Fruit fly (Drosophila melanogaster): ENCODE data around the gene Tl.
A peak's percentile ranks its signal among the peaks of the same experiment; 100 is the strongest.

Tl gene

dm6 chr3R:26886283-26886689 is 87.4 kb downstream of the Tl start (continued):
- TF ChIP-seq CG33213 (GFP tag; optimal IDR thresholded peaks at IDR 0.05) (no peak), H2.0 (GFP tag; IDR thresholded peaks at IDR 0.05) (peak; percentile 47; the same call in 1 of the 2 replicates), CG3838 (GFP tag; optimal IDR thresholded peaks at IDR 0.05) (no peak), CG10209 (GFP tag; optimal IDR thresholded peaks at IDR 0.05) (peak; percentile 80), Dad (GFP tag; optimal IDR thresholded peaks at IDR 0.05) (no peak), CG13123 (GFP tag; optimal IDR thresholded peaks at IDR 0.05) (no peak), CG11560 (tag; IDR thresholded peaks at IDR 0.05) (0 out of 3 replicates have a peak, but pooled peaks have one; percentile 36), Jarid2 (GFP tag; optimal IDR thresholded peaks at IDR 0.05) (peak; percentile 45), dmrt11E (tag; optimal IDR thresholded peaks at IDR 0.05) (peak; percentile 88), MBD-R2 (GFP tag; IDR thresholded peaks at IDR 0.05) (no peak), CG6791 (GFP tag; IDR thresholded peaks at IDR 0.05; ENCODE audit: partially characterized antibody) (no peak), CG15269 (tag; optimal IDR thresholded peaks at IDR 0.05) (peak; percentile 74), NK7.1 (GFP tag; optimal IDR thresholded peaks at IDR 0.05) (no peak), Hmr (GFP tag; optimal IDR thresholded peaks at IDR 0.05) (peak; percentile 52), chm (GFP tag; IDR thresholded peaks at IDR 0.05) (no peak), CG6254 (GFP tag; optimal IDR thresholded peaks at IDR 0.05) (peak; percentile 77), CHES-1-like (GFP tag; optimal IDR thresholded peaks at IDR 0.05) (no peak), mam (GFP tag; optimal IDR thresholded peaks at IDR 0.05) (no peak), Dbx (GFP tag; IDR thresholded peaks at IDR 0.05) (no peak), CG1529 (GFP tag; optimal IDR thresholded peaks at IDR 0.05) (peak; percentile 52), CG32772 (GFP tag; IDR thresholded peaks at IDR 0.05) (peak; percentile 22; the same call in 1 of the 2 replicates), pan (optimal IDR thresholded peaks at IDR 0.05) (no peak), pan (GFP tag; optimal IDR thresholded peaks at IDR 0.05 in 1 of 2, IDR thresholded peaks at IDR 0.05 in 1 of 2) (peak in 1 of 2 experiments; percentile 62), tio (GFP tag; optimal IDR thresholded peaks at IDR 0.05) (peak; percentile 66), CG17361 (GFP tag; IDR thresholded peaks at IDR 0.05) (peak; percentile 74), oc (tag; optimal IDR thresholded peaks at IDR 0.05) (peak; percentile 55), toy (GFP tag; IDR thresholded peaks at IDR 0.05) (no peak), CG13296 (GFP tag; optimal IDR thresholded peaks at IDR 0.05) (peak; percentile 65), C15 (GFP tag; IDR thresholded peaks at IDR 0.05) (no peak), CG6813 (GFP tag; optimal IDR thresholded peaks at IDR 0.05) (peak; percentile 79), sob (GFP tag; IDR thresholded peaks at IDR 0.05) (peak; percentile 42), CG3726 (GFP tag; IDR thresholded peaks at IDR 0.05) (no peak), Ssrp (tag; optimal IDR thresholded peaks at IDR 0.05) (peak; percentile 74), Chrac-16 (GFP tag; optimal IDR thresholded peaks at IDR 0.05) (peak; percentile 43), chif (GFP tag; optimal IDR thresholded peaks at IDR 0.05) (no peak), Eip74EF (GFP tag; optimal IDR thresholded peaks at IDR 0.05) (peak in 1 of 2 experiments; percentile 63), CG31388 (GFP tag; optimal IDR thresholded peaks at IDR 0.05) (no peak), CG31365 (tag; optimal IDR thresholded peaks at IDR 0.05) (no peak), gro (GFP tag; optimal IDR thresholded peaks at IDR 0.05) (no peak), CG18476 (GFP tag; optimal IDR thresholded peaks at IDR 0.05) (peak; percentile 11), sug (tag; optimal IDR thresholded peaks at IDR 0.05) (peak; percentile 65), CG7786 (GFP tag; optimal IDR thresholded peaks at IDR 0.05) (no peak), dysf (GFP tag; IDR thresholded peaks at IDR 0.05) (peak; percentile 75), CG33557 (GFP tag; optimal IDR thresholded peaks at IDR 0.05) (peak; percentile 84), CG10979 (tag; optimal IDR thresholded peaks at IDR 0.05) (peak; percentile 88), chinmo (GFP tag; IDR thresholded peaks at IDR 0.05; ENCODE audit: partially characterized antibody) (no peak), Xbp1 (GFP tag; optimal IDR thresholded peaks at IDR 0.05) (peak; percentile 59), CG13624 (GFP tag; optimal IDR thresholded peaks at IDR 0.05) (no peak), seq (GFP tag; IDR thresholded peaks at IDR 0.05) (no peak), knrl (GFP tag; IDR thresholded peaks at IDR 0.05; ENCODE audit: partially characterized antibody) (no peak), fd64A (GFP tag; optimal IDR thresholded peaks at IDR 0.05) (peak; percentile 37)
